Fruit fly (Drosophila melanogaster) whole organism, embryonic: Measurements from ENCODE around the gene CG6236.

Experiments used
- Adf1 ChIP-seq: fragments of 200-800 bp; sonication (Bioruptor generic); IDR thresholded peaks from 2 replicates; pipeline ENCODE4 v1.3.6; 2022; ENCODE audit warnings: missing biosample characterization, missing genetic modification characterization
- BtbVII ChIP-seq: fragments of 200-800 bp; sonication (Bioruptor generic); optimal IDR thresholded peaks from 3 replicates; lab custom pipeline; 2017; ENCODE audit warnings: missing biosample characterization, mild to moderate bottlenecking, missing genetic modification characterization
- CG1233 ChIP-seq: fragments of 200-800 bp; sonication (Bioruptor generic); optimal IDR thresholded peaks from 4 replicates; lab custom pipeline; 2018; ENCODE audit warnings: missing biosample characterization, mild to moderate bottlenecking, missing genetic modification characterization
- CG1603 ChIP-seq: fragments of 200-800 bp; sonication (Bioruptor generic); optimal IDR thresholded peaks from 2 replicates; lab custom pipeline; 2019; ENCODE audit warnings: missing biosample characterization, mild to moderate bottlenecking, missing genetic modification characterization, moderate library complexity
- CG17359 ChIP-seq: fragments of 200-800 bp; sonication (Bioruptor generic); optimal IDR thresholded peaks from 3 replicates; lab custom pipeline; 2018; ENCODE audit warnings: missing biosample characterization, mild to moderate bottlenecking, missing genetic modification characterization, moderate library complexity
- CG17612 ChIP-seq: fragments of 200-800 bp; sonication (Bioruptor generic); IDR thresholded peaks from 2 replicates; pipeline ENCODE4 v1.3.6; 2022; ENCODE audit warnings: missing biosample characterization, missing genetic modification characterization
- CG18619 ChIP-seq: fragments of 200-800 bp; sonication (Bioruptor generic); optimal IDR thresholded peaks from 3 replicates; lab custom pipeline; 2017; ENCODE audit warnings: missing biosample characterization, mild to moderate bottlenecking, missing genetic modification characterization
- CG2116 ChIP-seq: fragments of 200-800 bp; sonication (Bioruptor generic); optimal IDR thresholded peaks from 3 replicates; lab custom pipeline; 2018; ENCODE audit warnings: missing biosample characterization, mild to moderate bottlenecking, missing genetic modification characterization
- CG2712 ChIP-seq: fragments of 200-800 bp; optimal IDR thresholded peaks from 3 replicates; lab custom pipeline; 2019; ENCODE audit warnings: missing biosample characterization, mild to moderate bottlenecking, missing genetic modification characterization, moderate library complexity
- CG30403 ChIP-seq: fragments of 200-800 bp; sonication (Bioruptor generic); optimal IDR thresholded peaks from 3 replicates; lab custom pipeline; 2016; ENCODE audit warnings: missing biosample characterization, missing genetic modification characterization
- CG32532 ChIP-seq: fragments of 200-800 bp; sonication (Bioruptor generic); IDR thresholded peaks from 2 replicates; pipeline ENCODE4 v1.3.6; 2022; ENCODE audit warnings: missing biosample characterization, missing genetic modification characterization
- CG33557 ChIP-seq: fragments of 200-800 bp; sonication (Bioruptor generic); optimal IDR thresholded peaks from 2 replicates; lab custom pipeline; 2019; ENCODE audit warnings: missing biosample characterization, mild to moderate bottlenecking, missing genetic modification characterization, moderate library complexity
- CG34422 ChIP-seq: fragments of 200-800 bp; sonication (Bioruptor generic); IDR thresholded peaks from 3 replicates; pipeline ENCODE4 v1.3.6; 2022; ENCODE audit warnings: missing biosample characterization, missing genetic modification characterization
- CG4820 ChIP-seq: fragments of 200-800 bp; sonication (Bioruptor generic); optimal IDR thresholded peaks from 3 replicates; lab custom pipeline; 2016; ENCODE audit warnings: missing biosample characterization, missing genetic modification characterization
- CG7556 ChIP-seq: fragments of 200-800 bp; sonication (Bioruptor generic); optimal IDR thresholded peaks from 2 replicates; lab custom pipeline; 2017; ENCODE audit warnings: missing biosample characterization, mild to moderate bottlenecking, missing genetic modification characterization
- CG8388 ChIP-seq: fragments of 200-800 bp; sonication (Bioruptor generic); optimal IDR thresholded peaks from 2 replicates; lab custom pipeline; 2019; ENCODE audit warnings: missing biosample characterization, mild to moderate bottlenecking, missing genetic modification characterization, moderate library complexity
- CG9727 ChIP-seq: fragments of 200-800 bp; sonication (Bioruptor generic); optimal IDR thresholded peaks from 3 replicates; lab custom pipeline; 2017; ENCODE audit warnings: missing biosample characterization, mild to moderate bottlenecking, missing genetic modification characterization
- CG9817 ChIP-seq: fragments of 200-800 bp; sonication (Bioruptor generic); optimal IDR thresholded peaks from 2 replicates; lab custom pipeline; 2018; ENCODE audit warnings: missing biosample characterization, mild to moderate bottlenecking, missing genetic modification characterization, moderate library complexity
- CoRest ChIP-seq: fragments of 200-800 bp; sonication (Bioruptor generic); optimal IDR thresholded peaks from 3 replicates; lab custom pipeline; 2018; ENCODE audit warnings: missing biosample characterization, mild to moderate bottlenecking, missing genetic modification characterization, moderate library complexity
- Dad ChIP-seq: fragments of 200-800 bp; sonication (Bioruptor generic); optimal IDR thresholded peaks from 3 replicates; lab custom pipeline; 2016; ENCODE audit warnings: missing biosample characterization, missing genetic modification characterization
- Dref ChIP-seq: fragments of 200-800 bp; sonication (Bioruptor generic); IDR thresholded peaks from 2 replicates; pipeline ENCODE4 v1.3.6; 2022; ENCODE audit warnings: missing biosample characterization, missing genetic modification characterization
- Fer3 ChIP-seq: fragments of 200-800 bp; sonication (Bioruptor generic); optimal IDR thresholded peaks from 2 replicates; lab custom pipeline; 2018; ENCODE audit warnings: missing biosample characterization, mild to moderate bottlenecking, missing genetic modification characterization, moderate library complexity
- HLH54F ChIP-seq: fragments of 200-800 bp; sonication (Bioruptor generic); optimal IDR thresholded peaks from 3 replicates; lab custom pipeline; 2016; ENCODE audit warnings: missing biosample characterization, missing genetic modification characterization
- Hsf ChIP-seq: fragments of 200-800 bp; sonication (Bioruptor generic); optimal IDR thresholded peaks from 3 replicates; lab custom pipeline; 2016; ENCODE audit warnings: missing biosample characterization, missing genetic modification characterization
- MBD-R2 ChIP-seq: fragments of 200-800 bp; sonication (Bioruptor generic); IDR thresholded peaks from 2 replicates; pipeline ENCODE4 v1.3.6; 2022; ENCODE audit warnings: missing biosample characterization, missing genetic modification characterization
- MESR4 ChIP-seq: fragments of 200-800 bp; sonication (Bioruptor generic); optimal IDR thresholded peaks from 2 replicates; lab custom pipeline; 2018; ENCODE audit warnings: missing biosample characterization, mild to moderate bottlenecking, missing genetic modification characterization, moderate library complexity
- Med ChIP-seq: fragments of 200-800 bp; sonication (Bioruptor generic); peaks from one replicate; lab custom pipeline; 2016; ENCODE audit warnings: missing biosample characterization, missing genetic modification characterization, mild to moderate bottlenecking, inconsistent platforms, moderate library complexity
- Meics ChIP-seq: fragments of 200-800 bp; sonication (Bioruptor generic); optimal IDR thresholded peaks from 2 replicates; lab custom pipeline; 2017; ENCODE audit warnings: missing biosample characterization, mild to moderate bottlenecking, missing genetic modification characterization
- Myb ChIP-seq: fragments of 200-800 bp; sonication (Bioruptor generic); optimal IDR thresholded peaks from 2 replicates; lab custom pipeline; 2016; ENCODE audit warnings: missing biosample characterization, missing genetic modification characterization
- NC2α ChIP-seq: fragments of 200-800 bp; sonication (Bioruptor generic); optimal IDR thresholded peaks from 2 replicates; lab custom pipeline; 2016; ENCODE audit warnings: missing biosample characterization, missing genetic modification characterization
- Rfx ChIP-seq: fragments of 200-800 bp; sonication (Bioruptor generic); IDR thresholded peaks from 2 replicates; pipeline ENCODE4 v1.3.6; 2022; ENCODE audit warnings: missing biosample characterization, missing genetic modification characterization
- Sox100B ChIP-seq: fragments of 200-800 bp; sonication (Bioruptor generic); optimal IDR thresholded peaks from 3 replicates; lab custom pipeline; 2018; ENCODE audit warnings: missing biosample characterization, mild to moderate bottlenecking, missing genetic modification characterization
- az2 ChIP-seq: fragments of 200-800 bp; sonication (Bioruptor generic); optimal IDR thresholded peaks from 3 replicates; lab custom pipeline; 2016; ENCODE audit warnings: missing biosample characterization, missing genetic modification characterization
- cato ChIP-seq: fragments of 200-800 bp; sonication (Bioruptor generic); optimal IDR thresholded peaks from 2 replicates; lab custom pipeline; 2016; ENCODE audit warnings: missing biosample characterization, missing genetic modification characterization, borderline replicate concordance
- ems ChIP-seq: fragments of 200-800 bp; sonication (Bioruptor generic); optimal IDR thresholded peaks from 3 replicates; lab custom pipeline; 2016; ENCODE audit warnings: missing biosample characterization, missing genetic modification characterization
- esg ChIP-seq: fragments of 200-800 bp; sonication (Bioruptor generic); conservative IDR thresholded peaks from 2 replicates; pipeline ENCODE4 v1.3.6; 2022; ENCODE audit warnings: missing biosample characterization, missing genetic modification characterization
- fd96Cb ChIP-seq: fragments of 200-800 bp; sonication (Bioruptor generic); optimal IDR thresholded peaks from 2 replicates; lab custom pipeline; 2018; ENCODE audit warnings: missing biosample characterization, mild to moderate bottlenecking, missing genetic modification characterization, moderate library complexity
- gce ChIP-seq: fragments of 200-800 bp; sonication (Bioruptor generic); IDR thresholded peaks from 3 replicates; pipeline ENCODE4 v1.3.6; 2022; ENCODE audit warnings: missing biosample characterization, missing genetic modification characterization
- gem ChIP-seq: fragments of 200-800 bp; sonication (Bioruptor generic); optimal IDR thresholded peaks from 2 replicates; lab custom pipeline; 2019; ENCODE audit warnings: missing biosample characterization, mild to moderate bottlenecking, missing genetic modification characterization, moderate library complexity
- hbn ChIP-seq: fragments of 200-800 bp; sonication (Bioruptor generic); IDR thresholded peaks from 2 replicates; pipeline ENCODE4 v1.3.6; 2022; ENCODE audit warnings: missing biosample characterization, missing genetic modification characterization; ENCODE audit not compliant: partially characterized antibody
- hkb ChIP-seq, 2 experiments: fragments of 200-800 bp in 1 of 2; fragments of >200 bp in 1 of 2; sonication (Bioruptor generic) in 1 of 2; IDR thresholded peaks in 1 of 2; optimal IDR thresholded peaks in 1 of 2; 2 replicates each; pipeline versions ENCODE4 v1.3.6 to Lab custom; 2017 to 2022; ENCODE audit warnings: missing biosample characterization in 1 of 2, missing genetic modification characterization in 1 of 2
- kni ChIP-seq: fragments of 200-800 bp; sonication (Bioruptor generic); optimal IDR thresholded peaks from 3 replicates; lab custom pipeline; 2017; ENCODE audit warnings: mild to moderate bottlenecking, missing biosample characterization, missing genetic modification reagents, missing genetic modification characterization
- lilli ChIP-seq: fragments of 200-800 bp; sonication (Bioruptor generic); optimal IDR thresholded peaks from 3 replicates; lab custom pipeline; 2016; ENCODE audit warnings: missing biosample characterization, missing genetic modification characterization
- mam ChIP-seq: fragments of 200-800 bp; sonication (Bioruptor generic); optimal IDR thresholded peaks from 3 replicates; lab custom pipeline; 2016; ENCODE audit warnings: missing biosample characterization, missing genetic modification characterization
- sens ChIP-seq: fragments of 200-800 bp; sonication (Bioruptor generic); peaks from one replicate; lab custom pipeline; 2016; ENCODE audit warnings: missing biosample characterization, missing genetic modification characterization
- seq ChIP-seq: fragments of 200-800 bp; sonication (Bioruptor generic); IDR thresholded peaks from 2 replicates; pipeline ENCODE4 v1.3.6; 2022; ENCODE audit warnings: missing biosample characterization, missing genetic modification characterization
- slbo ChIP-seq: fragments of 200-800 bp; sonication (Bioruptor generic); IDR thresholded peaks from 2 replicates; pipeline ENCODE4 v1.3.6; 2022; ENCODE audit warnings: missing biosample characterization, missing genetic modification characterization
- tgo ChIP-seq: fragments of 200-800 bp; sonication (Bioruptor generic); IDR thresholded peaks from 3 replicates; pipeline ENCODE4 v1.3.6; 2022; ENCODE audit warnings: missing biosample characterization, missing genetic modification characterization
- tin ChIP-seq: fragments of 200-800 bp; sonication (Bioruptor generic); optimal IDR thresholded peaks from 3 replicates; lab custom pipeline; 2016; ENCODE audit warnings: missing biosample characterization, missing genetic modification characterization
- vfl ChIP-seq: fragments of 200-800 bp; sonication (Bioruptor generic); optimal IDR thresholded peaks from 2 replicates; lab custom pipeline; 2016; ENCODE audit warnings: missing biosample characterization, missing genetic modification characterization

The CG6236 gene

dm6 chr3R:15347822-15348221 is 19.8 kb upstream of the CG6236 start, which contains the start of the genes CG42726 and CG42727 (continued):
- peak; percentile 94 for TF ChIP-seq MBD-R2
- peak; percentile 58 for TF ChIP-seq sens (GFP tag; lab: Kevin White, UChicago)
- 0 out of 2 replicates have a peak, but pooled peaks have one; percentile 19 for TF ChIP-seq esg
- TF ChIP-seq Dref (GFP tag; lab: Robert Waterston, UW), result peak; percentile 41; the same call in 1 of the 2 replicates
- TF ChIP-seq Med, result peak; percentile 89
- 0 out of 3 replicates have a peak, but pooled peaks have one; percentile 39 for TF ChIP-seq CG34422 (GFP tag; lab: Robert Waterston, UW)
- peak; percentile 51 for TF ChIP-seq tin (GFP tag; lab: Kevin White, UChicago)
- TF ChIP-seq ems (GFP tag; lab: Kevin White, UChicago), result peak; percentile 52
- peak; percentile 2 for TF ChIP-seq az2 (GFP tag; lab: Kevin White, UChicago)
- TF ChIP-seq CG8388 (GFP tag; lab: Kevin White, UChicago), result peak; percentile 2
- peak; percentile 51 for TF ChIP-seq lilli
- peak; percentile 45 for TF ChIP-seq CG30403 (GFP tag; lab: Kevin White, UChicago)
- no peak for TF ChIP-seq NC2α (GFP tag; lab: Kevin White, UChicago)
- peak; percentile 13 for TF ChIP-seq CG2116 (GFP tag; lab: Kevin White, UChicago)
- peak; percentile 28 for TF ChIP-seq CG17359 (tag; lab: Kevin White, UChicago)
- TF ChIP-seq CG1603, result peak; percentile 45
- no peak for TF ChIP-seq hkb (optimal IDR thresholded peaks at IDR 0.05; lab: Kevin White, UChicago)
- 0 out of 2 replicates have a peak, but pooled peaks have one; percentile 40 for TF ChIP-seq hkb (GFP tag; IDR thresholded peaks at IDR 0.05; lab: Robert Waterston, UW)
- 0 out of 3 replicates have a peak, but pooled peaks have one; percentile 27 for TF ChIP-seq gce (GFP tag; lab: Robert Waterston, UW)
- peak; percentile 58; the same call in 1 of the 2 replicates for TF ChIP-seq slbo (GFP tag; lab: Robert Waterston, UW)
- peak; percentile 40 for TF ChIP-seq CG9817 (tag; lab: Kevin White, UChicago)
- peak; percentile 8 for TF ChIP-seq CG1233
- TF ChIP-seq CG18619 (GFP tag; lab: Kevin White, UChicago), result peak; percentile 17
- TF ChIP-seq Dad, result no peak
- TF ChIP-seq CG32532, result peak; percentile 16; the same call in 1 of the 2 replicates
- TF ChIP-seq cato, result peak; percentile 0
- peak; percentile 50; the same call in 1 of the 2 replicates for TF ChIP-seq Rfx (GFP tag; lab: Robert Waterston, UW)
- TF ChIP-seq Sox100B (GFP tag; lab: Kevin White, UChicago), result no peak
- peak; percentile 9 for TF ChIP-seq fd96Cb (tag; lab: Kevin White, UChicago)
- TF ChIP-seq vfl (GFP tag; lab: Kevin White, UChicago), result peak; percentile 16
- TF ChIP-seq Adf1, result no peak
- TF ChIP-seq CG33557, result no peak
- no peak for TF ChIP-seq hbn (GFP tag; lab: Robert Waterston, UW)
- peak; percentile 14; the same call in 1 of the 3 replicates for TF ChIP-seq tgo (GFP tag; lab: Robert Waterston, UW)
- peak; percentile 36 for TF ChIP-seq kni
- TF ChIP-seq MESR4 (GFP tag; lab: Kevin White, UChicago), result peak; percentile 75
- TF ChIP-seq Myb (GFP tag; lab: Kevin White, UChicago), result no peak
- TF ChIP-seq CG9727 (GFP tag; lab: Kevin White, UChicago), result peak; percentile 8
- TF ChIP-seq Hsf, result peak; percentile 55
- peak; percentile 33 for TF ChIP-seq mam
- TF ChIP-seq CG4820 (GFP tag; lab: Kevin White, UChicago), result no peak
- TF ChIP-seq CG17612 (GFP tag; lab: Robert Waterston, UW), result 0 out of 2 replicates have a peak, but pooled peaks have one; percentile 33
- TF ChIP-seq BtbVII (GFP tag; lab: Kevin White, UChicago), result no peak
- peak; percentile 11 for TF ChIP-seq Meics
- TF ChIP-seq CoRest (tag; lab: Kevin White, UChicago), result peak; percentile 22
- TF ChIP-seq HLH54F (GFP tag; lab: Kevin White, UChicago), result peak; percentile 13
- peak; percentile 54 for TF ChIP-seq gem (tag; lab: Kevin White, UChicago)
- peak; percentile 2 for TF ChIP-seq CG7556 (GFP tag; lab: Kevin White, UChicago)
- peak; percentile 6 for TF ChIP-seq Fer3 (tag; lab: Kevin White, UChicago)
- TF ChIP-seq CG2712 (tag; lab: Kevin White, UChicago), result peak; percentile 55
- no peak for TF ChIP-seq seq (GFP tag; lab: Robert Waterston, UW)
